Worm (Caenorhabditis elegans): ENCODE measurements around the gene mrpl-36.

mrpl-36 gene

DNA sequence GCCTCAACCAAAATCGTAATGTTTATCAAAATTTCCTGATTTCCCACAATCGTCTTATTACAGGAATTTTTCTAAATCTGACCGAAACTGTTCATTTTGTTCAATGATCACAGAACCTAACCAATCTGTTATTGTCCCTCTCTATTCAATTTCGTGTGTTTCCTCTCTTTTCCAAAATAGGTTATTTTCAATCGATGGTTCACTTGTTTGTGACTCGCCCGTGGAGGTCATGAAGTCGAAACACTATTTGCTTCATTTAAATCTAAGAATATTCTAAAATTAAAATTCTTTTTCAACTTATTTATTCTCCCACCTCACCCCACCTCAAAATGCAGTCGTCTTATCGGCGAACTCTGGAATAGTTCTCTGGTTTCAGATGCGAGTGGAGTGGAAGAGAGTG lies 3.0 kb upstream of the mrpl-36 start:
- TF ChIP-seq ceh-39 (tag; optimal IDR thresholded peaks at IDR 0.05): no peak
- no peak for TF ChIP-seq blmp-1 (tag; optimal IDR thresholded peaks at IDR 0.05)
- TF ChIP-seq lsy-2 (tag; optimal IDR thresholded peaks at IDR 0.05): no peak
- no peak for TF ChIP-seq sptf-1 (tag; optimal IDR thresholded peaks at IDR 0.05)
- TF ChIP-seq ceh-43 (GFP tag; optimal IDR thresholded peaks at IDR 0.05): no peak
- no peak for TF ChIP-seq mab-5 (tag; optimal IDR thresholded peaks at IDR 0.05)
- no peak for TF ChIP-seq ham-2 (GFP tag; optimal IDR thresholded peaks at IDR 0.05)
- TF ChIP-seq elt-3 (tag; optimal IDR thresholded peaks at IDR 0.05): no peak
- TF ChIP-seq mls-2 (tag; optimal IDR thresholded peaks at IDR 0.05): no peak
- TF ChIP-seq nhr-28 (tag; optimal IDR thresholded peaks at IDR 0.05): no peak
- TF ChIP-seq ztf-11 (tag; optimal IDR thresholded peaks at IDR 0.05): no peak
- no peak for TF ChIP-seq M03D4.4 (tag; optimal IDR thresholded peaks at IDR 0.05)
- no peak for TF ChIP-seq sem-2 (GFP tag; optimal IDR thresholded peaks at IDR 0.05)
- no peak for TF ChIP-seq elt-1 (tag; optimal IDR thresholded peaks at IDR 0.05; ENCODE audit: borderline replicate concordance, insufficient read depth)
- no peak for TF ChIP-seq unc-120 (tag; optimal IDR thresholded peaks at IDR 0.05; ENCODE audit: poor library complexity, severe bottlenecking)
- no peak for TF ChIP-seq mep-1 (tag; optimal IDR thresholded peaks at IDR 0.05)
- TF ChIP-seq zip-8 (tag; optimal IDR thresholded peaks at IDR 0.05): no peak
- no peak for TF ChIP-seq hlh-1 (tag; optimal IDR thresholded peaks at IDR 0.05)

DNA sequence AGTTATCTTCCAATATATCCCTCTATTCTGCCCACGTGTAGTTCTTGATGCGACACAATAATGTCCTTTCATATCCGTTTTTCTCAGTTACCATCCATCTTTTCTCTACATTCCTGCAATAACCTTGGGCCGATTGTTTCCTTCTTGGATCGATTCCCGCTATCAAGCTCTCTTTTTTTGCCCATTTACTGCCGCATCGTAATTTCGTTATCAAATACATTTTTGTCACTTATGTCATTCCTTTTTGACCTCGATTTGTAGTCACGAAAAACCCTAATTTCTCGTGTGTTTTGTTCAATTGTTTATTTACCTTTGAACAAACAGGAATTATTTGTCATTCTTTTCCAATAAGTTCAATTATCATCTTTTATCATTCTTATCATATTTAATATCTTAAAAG lies 2.0 kb upstream of the mrpl-36 start:
- TF ChIP-seq lsy-2 (tag; optimal IDR thresholded peaks at IDR 0.05): no peak
- TF ChIP-seq lin-13 (tag; optimal IDR thresholded peaks at IDR 0.05): no peak
- no peak for TF ChIP-seq hlh-1 (tag; optimal IDR thresholded peaks at IDR 0.05)
- no peak for TF ChIP-seq blmp-1 (tag; optimal IDR thresholded peaks at IDR 0.05)
- TF ChIP-seq tbx-8 (GFP tag; optimal IDR thresholded peaks at IDR 0.05): no peak

DNA sequence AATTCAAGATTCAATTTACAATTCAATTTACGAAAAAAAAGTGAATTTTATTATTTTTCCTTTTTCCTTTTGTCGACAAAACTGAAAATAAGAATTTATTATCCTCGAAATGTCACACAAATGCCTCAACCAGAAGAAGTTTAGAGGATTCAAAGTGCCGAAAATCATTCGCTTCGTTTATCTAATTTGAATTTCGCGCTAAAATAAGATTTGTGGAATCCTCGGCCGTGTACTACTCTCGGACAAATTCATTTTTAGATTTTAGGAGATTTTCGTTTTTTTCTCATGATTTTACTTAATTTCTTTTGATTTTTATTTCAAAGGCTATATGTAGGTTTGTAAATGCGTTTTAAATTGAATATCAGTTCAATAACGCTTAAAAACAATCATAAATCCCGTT lies 687 bp upstream of the mrpl-36 start:
- TF ChIP-seq unc-62 (GFP tag; optimal IDR thresholded peaks at IDR 0.05) (no peak), nhr-2 (tag; optimal IDR thresholded peaks at IDR 0.05) (no peak)

DNA sequence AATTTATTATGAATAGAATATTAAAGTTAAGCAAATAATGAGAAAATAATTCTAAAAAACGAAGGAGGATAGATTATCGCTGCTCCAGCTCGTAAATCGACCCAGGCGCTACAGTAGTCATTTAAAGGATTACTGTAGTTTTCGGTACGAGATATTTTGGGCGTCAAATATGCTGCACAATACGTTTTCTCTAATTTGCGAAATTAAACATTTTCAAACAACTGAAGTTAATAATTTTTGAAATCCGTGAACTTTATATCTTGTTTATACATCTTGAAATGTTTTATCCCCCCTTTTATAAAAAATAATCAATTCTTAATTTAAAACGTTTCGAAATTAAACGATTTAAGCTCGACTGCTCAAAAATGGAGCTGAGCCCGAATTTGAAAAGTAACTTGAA lies 1.8 kb downstream of the mrpl-36 start, which contains the start of gene K11H3.2:
Gene K11H3.2 (plus strand): TSS at position 301 of the 400 bp plus-strand sequence.
- TF ChIP-seq hlh-1 (tag; optimal IDR thresholded peaks at IDR 0.05) (no peak), ztf-11 (tag; optimal IDR thresholded peaks at IDR 0.05) (no peak), lin-13 (tag; optimal IDR thresholded peaks at IDR 0.05) (no peak), tbx-8 (GFP tag; optimal IDR thresholded peaks at IDR 0.05) (no peak), zip-8 (tag; optimal IDR thresholded peaks at IDR 0.05) (no peak), mep-1 (tag; optimal IDR thresholded peaks at IDR 0.05) (no peak), nhr-2 (tag; optimal IDR thresholded peaks at IDR 0.05) (no peak), drap-1 (GFP tag; optimal IDR thresholded peaks at IDR 0.05) (no peak), ceh-39 (tag; optimal IDR thresholded peaks at IDR 0.05) (no peak), ham-2 (GFP tag; optimal IDR thresholded peaks at IDR 0.05) (no peak), cnd-1 (tag; optimal IDR thresholded peaks at IDR 0.05) (no peak), unc-39 (tag; optimal IDR thresholded peaks at IDR 0.05) (no peak), sptf-1 (tag; optimal IDR thresholded peaks at IDR 0.05) (no peak), unc-62 (GFP tag; optimal IDR thresholded peaks at IDR 0.05) (no peak), sem-2 (GFP tag; optimal IDR thresholded peaks at IDR 0.05) (no peak), mab-5 (tag; optimal IDR thresholded peaks at IDR 0.05) (no peak), nhr-12 (tag; optimal IDR thresholded peaks at IDR 0.05) (no peak), elt-1 (tag; optimal IDR thresholded peaks at IDR 0.05; ENCODE audit: borderline replicate concordance, insufficient read depth) (no peak), nhr-28 (tag; optimal IDR thresholded peaks at IDR 0.05) (no peak), nhr-237 (tag; optimal IDR thresholded peaks at IDR 0.05) (no peak)

ce11 chrIII:9843715-9844114 lies 4.2 kb downstream of the mrpl-36 start, which contains the start of gene K11H3.5:
K11H3.5 (plus strand) TSS chrIII:9843768.
- no peak for TF ChIP-seq nhr-12 (tag; optimal IDR thresholded peaks at IDR 0.05)
- TF ChIP-seq nhr-2 (tag; optimal IDR thresholded peaks at IDR 0.05): no peak
- TF ChIP-seq nhr-28 (tag; optimal IDR thresholded peaks at IDR 0.05): no peak
- TF ChIP-seq flh-1 (GFP tag; optimal IDR thresholded peaks at IDR 0.05): no peak
- no peak for TF ChIP-seq lin-13 (tag; optimal IDR thresholded peaks at IDR 0.05)
- TF ChIP-seq ceh-43 (GFP tag; optimal IDR thresholded peaks at IDR 0.05): no peak
- no peak for TF ChIP-seq blmp-1 (tag; optimal IDR thresholded peaks at IDR 0.05)
- no peak for TF ChIP-seq nhr-237 (tag; optimal IDR thresholded peaks at IDR 0.05)

- TF ChIP-seq sptf-1 (tag; optimal IDR thresholded peaks at IDR 0.05) (no peak), unc-120 (tag; optimal IDR thresholded peaks at IDR 0.05; ENCODE audit: poor library complexity, severe bottlenecking) (no peak), drap-1 (GFP tag; optimal IDR thresholded peaks at IDR 0.05) (no peak), ceh-43 (GFP tag; optimal IDR thresholded peaks at IDR 0.05) (no peak), lin-32 (GFP tag; optimal IDR thresholded peaks at IDR 0.05) (no peak), lsy-2 (tag; optimal IDR thresholded peaks at IDR 0.05) (no peak), nhr-76 (tag; optimal IDR thresholded peaks at IDR 0.05) (no peak), unc-62 (GFP tag; optimal IDR thresholded peaks at IDR 0.05) (no peak), mls-2 (tag; optimal IDR thresholded peaks at IDR 0.05) (no peak), cnd-1 (tag; optimal IDR thresholded peaks at IDR 0.05) (no peak), ham-2 (GFP tag; optimal IDR thresholded peaks at IDR 0.05) (no peak), pha-4 (tag; optimal IDR thresholded peaks at IDR 0.05) (no peak), zip-8 (tag; optimal IDR thresholded peaks at IDR 0.05) (no peak), tbx-8 (GFP tag; optimal IDR thresholded peaks at IDR 0.05) (no peak)
Measured at ce11 chrIII:9834888-9835287, 13.0 kb downstream of the mrpl-36 start, which contains the start of gene K11H3.8. K11H3.8 (plus strand) TSS chrIII:9835188.

All from whole organism, mixed stage, embryonic.